Worm (Caenorhabditis elegans) whole organism, L4/young adult: ENCODE measurements around the gene cnp-2.

ENCODE experiments used
- W03F9.2 ChIP-seq: fragments of 150-350 bp; optimal IDR thresholded peaks from 2 replicates; lab custom pipeline; 2014; ENCODE audit warnings: missing biosample characterization, missing genetic modification characterization
- dao-5 ChIP-seq: sonication (generic microtip); optimal IDR thresholded peaks from 2 replicates; lab custom pipeline; 2016; ENCODE audit warnings: missing genotype, missing genetic modification characterization, moderate library complexity, missing compliant biosample characterization
- him-1 ChIP-seq: sonication (generic microtip); optimal IDR thresholded peaks from 2 replicates; lab custom pipeline; 2016; ENCODE audit warnings: missing genotype, missing genetic modification reagents, missing genetic modification characterization, missing compliant biosample characterization

DNA sequence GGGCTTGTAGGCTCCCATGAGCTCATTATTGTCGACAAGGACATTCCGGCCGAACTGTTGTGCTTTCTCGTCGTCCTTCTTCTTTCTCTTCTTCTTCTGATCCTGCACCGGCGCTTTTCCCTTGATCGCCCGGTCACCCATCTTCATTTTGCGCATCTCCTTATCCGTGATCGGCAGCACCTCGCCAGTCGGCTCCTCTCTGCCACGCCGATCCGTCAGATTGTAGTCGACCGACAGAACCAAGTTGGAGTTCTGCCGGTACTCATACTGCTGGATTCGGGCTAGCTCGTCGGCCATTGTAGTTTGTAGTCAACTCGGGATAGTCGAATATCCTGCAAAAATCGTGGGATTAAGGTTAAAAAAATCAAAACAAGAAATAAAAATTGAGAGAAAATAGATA, 24.0 kb upstream of the cnp-2 start, which contains the start of gene snrp-200:
- no peak for TF ChIP-seq him-1 (tag; lab: Kevin White, UChicago)
- TF ChIP-seq dao-5 (tag; lab: Kevin White, UChicago), result no peak
- no peak for TF ChIP-seq W03F9.2 (tag; lab: Kevin White, UChicago)
